Fruit fly (Drosophila melanogaster) whole organism: Measurements from ENCODE around the gene Sos.

Experiments used
- CG8478 ChIP-seq: fragments of >200 bp; optimal IDR thresholded peaks from 2 replicates; lab custom pipeline; 2018; ENCODE audit warnings: inconsistent platforms
- Dll ChIP-seq: fragments of >200 bp; optimal IDR thresholded peaks from 2 replicates; lab custom pipeline; 2017
- EcR ChIP-seq, 2 experiments: fragments of >200 bp; optimal IDR thresholded peaks; 2 replicates each; lab custom pipeline; 2017; ENCODE audit warnings: missing biosample characterization in 2 of 2, missing genetic modification characterization in 2 of 2, missing genetic modification reagents in 2 of 2
- psq ChIP-seq: fragments of >200 bp; optimal IDR thresholded peaks from 2 replicates; lab custom pipeline; 2017
- usp ChIP-seq: fragments of >200 bp; optimal IDR thresholded peaks from 2 replicates; lab custom pipeline; 2017; ENCODE audit warnings: missing biosample characterization, missing genetic modification characterization, mixed read lengths

DNA sequence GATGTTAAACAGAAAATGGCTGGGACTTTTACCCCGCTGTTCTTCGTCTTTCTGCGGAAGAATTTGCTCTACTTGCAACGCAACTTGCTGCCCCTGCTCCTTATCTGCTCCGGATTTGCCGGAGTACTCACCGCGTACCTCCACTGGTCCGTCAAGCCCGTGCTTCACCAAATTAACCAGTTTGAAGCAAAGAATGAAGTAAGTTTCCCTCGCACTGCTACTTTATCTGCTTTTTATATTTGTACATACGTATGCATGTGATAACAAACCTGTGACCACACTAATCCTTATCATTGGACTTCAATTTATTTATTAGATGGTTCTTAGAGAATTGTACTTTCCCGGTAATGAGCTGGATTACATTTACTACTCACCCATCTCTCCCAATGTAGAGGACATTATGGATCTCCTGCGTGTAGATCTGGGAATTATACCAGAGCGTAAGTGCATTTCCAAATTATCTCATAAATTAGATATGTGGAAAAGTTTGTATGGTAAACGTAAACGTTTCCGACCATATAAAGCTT is 29.4 kb upstream of the Sos start, which contains the start of gene CG16890:
- TF ChIP-seq CG8478 (lab: Kevin White, UChicago) (no peak), psq (lab: Kevin White, UChicago) (no peak), EcR (GFP tag; optimal IDR thresholded peaks at IDR 0.05; lab: Kevin White, UChicago) (no peak), usp (GFP tag; lab: Kevin White, UChicago) (no peak), Dll (no peak)
